Fruit fly (Drosophila melanogaster) whole organism, embryonic: ENCODE data around the gene 5-HT2B.

Experiments
- Atf3 ChIP-seq: fragments of 200-800 bp; sonication (Bioruptor generic); optimal IDR thresholded peaks from 3 replicates; lab custom pipeline; 2016; ENCODE audit warnings: missing biosample characterization, missing genetic modification characterization
- Bgb ChIP-seq: fragments of 200-800 bp; sonication (Bioruptor generic); IDR thresholded peaks from 2 replicates; pipeline ENCODE4 v1.3.6; 2022; ENCODE audit warnings: missing biosample characterization, missing genetic modification characterization; ENCODE audit not compliant: partially characterized antibody
- CG10267 ChIP-seq: fragments of 200-800 bp; sonication (Bioruptor generic); optimal IDR thresholded peaks from 2 replicates; lab custom pipeline; 2018; ENCODE audit warnings: missing biosample characterization, mild to moderate bottlenecking, missing genetic modification characterization, moderate library complexity
- CG10366 ChIP-seq: fragments of 200-800 bp; sonication (Bioruptor generic); IDR thresholded peaks from 2 replicates; pipeline ENCODE4 v1.3.6; 2022; ENCODE audit warnings: missing biosample characterization, missing genetic modification characterization
- CG11085 ChIP-seq: fragments of 200-800 bp; sonication (Bioruptor generic); IDR thresholded peaks from 2 replicates; pipeline ENCODE4 v1.3.6; 2022; ENCODE audit warnings: missing biosample characterization, missing genetic modification characterization
- CG11398 ChIP-seq: fragments of 200-800 bp; sonication (Bioruptor generic); optimal IDR thresholded peaks from 2 replicates; lab custom pipeline; 2016; ENCODE audit warnings: missing biosample characterization, missing genetic modification characterization
- CG11504 ChIP-seq: fragments of 200-800 bp; sonication (Bioruptor generic); optimal IDR thresholded peaks from 3 replicates; lab custom pipeline; 2019; ENCODE audit warnings: missing biosample characterization, mild to moderate bottlenecking, missing genetic modification characterization, moderate library complexity
- CG12942 ChIP-seq: fragments of 200-800 bp; sonication (Bioruptor generic); optimal IDR thresholded peaks from 3 replicates; lab custom pipeline; 2016; ENCODE audit warnings: missing biosample characterization, missing genetic modification characterization
- CG1602 ChIP-seq: fragments of 200-800 bp; sonication (Bioruptor generic); optimal IDR thresholded peaks from 3 replicates; lab custom pipeline; 2016; ENCODE audit warnings: missing biosample characterization, missing genetic modification characterization
- CG17829 ChIP-seq: fragments of 200-800 bp; optimal IDR thresholded peaks from 2 replicates; lab custom pipeline; 2019; ENCODE audit warnings: missing biosample characterization, mild to moderate bottlenecking, missing genetic modification characterization, moderate library complexity
- CG18476 ChIP-seq: fragments of 200-800 bp; sonication (Bioruptor generic); optimal IDR thresholded peaks from 2 replicates; lab custom pipeline; 2016; ENCODE audit warnings: missing biosample characterization, mild to moderate bottlenecking, missing genetic modification characterization
- CG2120 ChIP-seq: fragments of 200-800 bp; sonication (Bioruptor generic); optimal IDR thresholded peaks from 3 replicates; lab custom pipeline; 2016; ENCODE audit warnings: missing biosample characterization, missing genetic modification characterization
- CG2712 ChIP-seq: fragments of 200-800 bp; optimal IDR thresholded peaks from 3 replicates; lab custom pipeline; 2019; ENCODE audit warnings: missing biosample characterization, mild to moderate bottlenecking, missing genetic modification characterization, moderate library complexity
- CG34224 ChIP-seq: fragments of 200-800 bp; sonication (Bioruptor generic); IDR thresholded peaks from 3 replicates; pipeline ENCODE4 v1.3.6; 2022; ENCODE audit warnings: missing biosample characterization, missing genetic modification characterization; ENCODE audit not compliant: partially characterized antibody
- CG4328 ChIP-seq: fragments of 200-800 bp; sonication (Bioruptor generic); optimal IDR thresholded peaks from 3 replicates; lab custom pipeline; 2017; ENCODE audit warnings: missing biosample characterization, missing genetic modification reagents, missing genetic modification characterization
- CG5180 ChIP-seq: fragments of 200-800 bp; sonication (Bioruptor generic); optimal IDR thresholded peaks from 3 replicates; lab custom pipeline; 2017; ENCODE audit warnings: missing biosample characterization, missing genetic modification characterization, mild to moderate bottlenecking, moderate library complexity, missing genetic modification reagents
- CG6654 ChIP-seq: fragments of 200-800 bp; sonication (Bioruptor generic); optimal IDR thresholded peaks from 2 replicates; lab custom pipeline; 2017; ENCODE audit warnings: missing biosample characterization, mild to moderate bottlenecking, missing genetic modification characterization
- CG6854 ChIP-seq: fragments of 200-800 bp; sonication (Bioruptor generic); optimal IDR thresholded peaks from 3 replicates; lab custom pipeline; 2017; ENCODE audit warnings: missing biosample characterization, mild to moderate bottlenecking, missing genetic modification characterization
- CG9797 ChIP-seq: fragments of 200-800 bp; sonication (Bioruptor generic); optimal IDR thresholded peaks from 3 replicates; lab custom pipeline; 2018; ENCODE audit warnings: missing biosample characterization, mild to moderate bottlenecking, missing genetic modification characterization
- Dll ChIP-seq: fragments of 200-800 bp; sonication (Bioruptor generic); IDR thresholded peaks from 4 replicates; pipeline ENCODE4 v1.3.6; 2022; ENCODE audit warnings: missing biosample characterization, missing genetic modification characterization; ENCODE audit not compliant: partially characterized antibody
- Dp ChIP-seq: fragments of 200-800 bp; sonication (Bioruptor generic); optimal IDR thresholded peaks from 2 replicates; lab custom pipeline; 2018; ENCODE audit warnings: missing biosample characterization, mild to moderate bottlenecking, missing genetic modification characterization, moderate library complexity
- Dref ChIP-seq: fragments of 200-800 bp; sonication (Bioruptor generic); IDR thresholded peaks from 2 replicates; pipeline ENCODE4 v1.3.6; 2022; ENCODE audit warnings: missing biosample characterization, missing genetic modification characterization
- E2f2 ChIP-seq: fragments of 200-800 bp; sonication (Bioruptor generic); IDR thresholded peaks from 2 replicates; pipeline ENCODE4 v1.3.6; 2022; ENCODE audit warnings: missing biosample characterization, missing genetic modification characterization
- Hsf ChIP-seq: fragments of 200-800 bp; sonication (Bioruptor generic); optimal IDR thresholded peaks from 3 replicates; lab custom pipeline; 2016; ENCODE audit warnings: missing biosample characterization, missing genetic modification characterization
- Myb ChIP-seq: fragments of 200-800 bp; sonication (Bioruptor generic); optimal IDR thresholded peaks from 2 replicates; lab custom pipeline; 2016; ENCODE audit warnings: missing biosample characterization, missing genetic modification characterization
- Opbp ChIP-seq: fragments of 200-800 bp; sonication (Bioruptor generic); IDR thresholded peaks from 3 replicates; pipeline ENCODE4 v1.3.6; 2022; ENCODE audit warnings: missing biosample characterization, missing genetic modification characterization; ENCODE audit not compliant: partially characterized antibody
- Rfx ChIP-seq: fragments of 200-800 bp; sonication (Bioruptor generic); IDR thresholded peaks from 2 replicates; pipeline ENCODE4 v1.3.6; 2022; ENCODE audit warnings: missing biosample characterization, missing genetic modification characterization
- Scr ChIP-seq: fragments of 200-800 bp; sonication (Bioruptor generic); IDR thresholded peaks from 2 replicates; pipeline ENCODE4 v1.3.6; 2022; ENCODE audit warnings: missing biosample characterization, missing genetic modification characterization; ENCODE audit not compliant: partially characterized antibody
- Sox102F ChIP-seq: fragments of 200-800 bp; sonication (Bioruptor generic); optimal IDR thresholded peaks from 2 replicates; lab custom pipeline; 2018; ENCODE audit warnings: missing biosample characterization, mild to moderate bottlenecking, missing genetic modification characterization, moderate library complexity
- YL-1 ChIP-seq: fragments of 200-800 bp; sonication (Bioruptor generic); optimal IDR thresholded peaks from 3 replicates; lab custom pipeline; 2017; ENCODE audit warnings: missing biosample characterization, mild to moderate bottlenecking, missing genetic modification characterization
- bbx ChIP-seq: fragments of 200-800 bp; sonication (Bioruptor generic); IDR thresholded peaks from 2 replicates; pipeline ENCODE4 v1.3.6; 2022; ENCODE audit warnings: missing biosample characterization, missing genetic modification characterization; ENCODE audit not compliant: partially characterized antibody
- cad ChIP-seq: fragments of >200 bp; optimal IDR thresholded peaks from 2 replicates; lab custom pipeline; 2017; ENCODE audit warnings: missing biosample characterization, missing genetic modification characterization
- fru ChIP-seq: fragments of >200 bp; optimal IDR thresholded peaks from 2 replicates; lab custom pipeline; 2017
- fu2 ChIP-seq: fragments of 200-800 bp; sonication (Bioruptor generic); optimal IDR thresholded peaks from 2 replicates; lab custom pipeline; 2016; ENCODE audit warnings: missing biosample characterization, missing genetic modification characterization
- gfzf ChIP-seq: fragments of 200-800 bp; sonication (Bioruptor generic); optimal IDR thresholded peaks from 2 replicates; lab custom pipeline; 2016; ENCODE audit warnings: missing biosample characterization, mild to moderate bottlenecking, missing genetic modification characterization, moderate library complexity
- hbn ChIP-seq: fragments of 200-800 bp; sonication (Bioruptor generic); IDR thresholded peaks from 2 replicates; pipeline ENCODE4 v1.3.6; 2022; ENCODE audit warnings: missing biosample characterization, missing genetic modification characterization; ENCODE audit not compliant: partially characterized antibody
- inv ChIP-seq: fragments of 200-800 bp; sonication (Bioruptor generic); IDR thresholded peaks from 2 replicates; pipeline ENCODE4 v1.3.6; 2022; ENCODE audit warnings: missing biosample characterization, missing genetic modification characterization; ENCODE audit not compliant: partially characterized antibody
- lilli ChIP-seq: fragments of 200-800 bp; sonication (Bioruptor generic); optimal IDR thresholded peaks from 3 replicates; lab custom pipeline; 2016; ENCODE audit warnings: missing biosample characterization, missing genetic modification characterization
- nau ChIP-seq: fragments of 200-800 bp; sonication (Bioruptor generic); optimal IDR thresholded peaks from 3 replicates; lab custom pipeline; 2017; ENCODE audit warnings: missing biosample characterization, mild to moderate bottlenecking, missing genetic modification characterization, missing genetic modification reagents
- pan ChIP-seq, 4 experiments: fragments of >200 bp in 3 of 4; fragments of 200-800 bp in 1 of 4; sonication (Bioruptor generic) in 1 of 4; optimal IDR thresholded peaks in 3 of 4; IDR thresholded peaks in 1 of 4; 2 replicates each; pipeline versions ENCODE4 v1.3.6 to Lab custom; 2017 to 2022; ENCODE audit warnings: missing biosample characterization in 2 of 4, missing genetic modification characterization in 2 of 4, mixed read lengths in 1 of 4
- pzg ChIP-seq: fragments of 200-800 bp; sonication (Bioruptor generic); optimal IDR thresholded peaks from 3 replicates; lab custom pipeline; 2018; ENCODE audit warnings: missing biosample characterization, mild to moderate bottlenecking, missing genetic modification characterization, moderate library complexity
- ranshi ChIP-seq: fragments of 200-800 bp; sonication (Bioruptor generic); IDR thresholded peaks from 2 replicates; pipeline ENCODE4 v1.3.6; 2022; ENCODE audit warnings: missing biosample characterization, missing genetic modification characterization
- ro ChIP-seq: fragments of 200-800 bp; sonication (Bioruptor generic); IDR thresholded peaks from 2 replicates; pipeline ENCODE4 v1.3.6; 2022; ENCODE audit warnings: missing biosample characterization, missing genetic modification characterization
- sna ChIP-seq: fragments of 200-800 bp; sonication (Bioruptor generic); IDR thresholded peaks from 2 replicates; pipeline ENCODE4 v1.3.6; 2022; ENCODE audit warnings: missing biosample characterization, missing genetic modification characterization; ENCODE audit not compliant: partially characterized antibody
- stwl ChIP-seq: fragments of 200-800 bp; sonication (Bioruptor generic); optimal IDR thresholded peaks from 3 replicates; lab custom pipeline; 2018; ENCODE audit warnings: missing biosample characterization, mild to moderate bottlenecking, missing genetic modification characterization, moderate library complexity
- tap ChIP-seq: fragments of 200-800 bp; optimal IDR thresholded peaks from 3 replicates; lab custom pipeline; 2019; ENCODE audit warnings: missing biosample characterization, mild to moderate bottlenecking, missing genetic modification characterization, moderate library complexity
- tna ChIP-seq: fragments of 200-800 bp; sonication (Bioruptor generic); IDR thresholded peaks from 2 replicates; pipeline ENCODE4 v1.3.6; 2022; ENCODE audit warnings: missing biosample characterization, missing genetic modification characterization; ENCODE audit not compliant: partially characterized antibody
- usp ChIP-seq: fragments of >200 bp; optimal IDR thresholded peaks from 2 replicates; lab custom pipeline; 2017; ENCODE audit warnings: missing biosample characterization, missing genetic modification characterization
- wdn ChIP-seq: fragments of 200-800 bp; sonication (Bioruptor generic); IDR thresholded peaks from 2 replicates; pipeline ENCODE4 v1.3.6; 2022; ENCODE audit warnings: missing biosample characterization, missing genetic modification characterization

Gene 5-HT2B

dm6 chr3R:8562484-8562886, 15.5 kb upstream of the 5-HT2B start, which contains the start of the genes mRpS18A and CG31460 (continued):
- TF ChIP-seq ranshi, result 0 out of 2 replicates have a peak, but pooled peaks have one; percentile 24
- TF ChIP-seq CG6854 (GFP tag; lab: Kevin White, UChicago), result no peak
- TF ChIP-seq CG17829 (tag; lab: Kevin White, UChicago), result peak; percentile 32
- TF ChIP-seq bbx (GFP tag; lab: Robert Waterston, UW), result peak; percentile 44; the same call in 1 of the 2 replicates
- TF ChIP-seq CG1602 (GFP tag; lab: Kevin White, UChicago), result peak; percentile 6
- peak; percentile 55 for TF ChIP-seq pzg
- peak; percentile 55 for TF ChIP-seq Bgb (GFP tag; lab: Robert Waterston, UW)
- peak; percentile 59; the same call in 1 of the 2 replicates for TF ChIP-seq hbn (GFP tag; lab: Robert Waterston, UW)
- no peak for TF ChIP-seq cad (GFP tag; lab: Kevin White, UChicago)
- TF ChIP-seq Dll, result peak; percentile 87
- TF ChIP-seq CG11504 (tag; lab: Kevin White, UChicago), result peak; percentile 7
- peak; percentile 52 for TF ChIP-seq E2f2 (GFP tag; lab: Robert Waterston, UW)
- peak; percentile 70 for TF ChIP-seq CG34224 (GFP tag; lab: Robert Waterston, UW)
- TF ChIP-seq Atf3 (GFP tag; lab: Kevin White, UChicago), result no peak
- no peak for TF ChIP-seq wdn (GFP tag; lab: Robert Waterston, UW)
- no peak for TF ChIP-seq CG11398 (GFP tag; lab: Kevin White, UChicago)
- TF ChIP-seq tap (tag; lab: Kevin White, UChicago), result no peak
- TF ChIP-seq CG2120, result peak; percentile 38
- TF ChIP-seq fru (lab: Kevin White, UChicago), result no peak
- no peak for TF ChIP-seq CG6654
- TF ChIP-seq CG10267 (tag; lab: Kevin White, UChicago), result peak; percentile 40
- no peak for TF ChIP-seq CG4328
- no peak for TF ChIP-seq CG18476
- peak; percentile 33 for TF ChIP-seq lilli (GFP tag; lab: Kevin White, UChicago)
- TF ChIP-seq fu2, result no peak
- no peak for TF ChIP-seq CG2712 (tag; lab: Kevin White, UChicago)
- peak; percentile 78 for TF ChIP-seq Scr (GFP tag; lab: Robert Waterston, UW)
- no peak for TF ChIP-seq ro (GFP tag; lab: Robert Waterston, UW)
- TF ChIP-seq usp (GFP tag; lab: Kevin White, UChicago), result no peak
- no peak for TF ChIP-seq tna
- no peak for TF ChIP-seq CG11085 (GFP tag; lab: Robert Waterston, UW)
- peak; percentile 63; the same call in 1 of the 2 replicates for TF ChIP-seq sna (GFP tag; lab: Robert Waterston, UW)
- TF ChIP-seq Hsf (GFP tag; lab: Kevin White, UChicago), result peak; percentile 21
- no peak for TF ChIP-seq CG12942 (GFP tag; lab: Kevin White, UChicago)
- no peak for TF ChIP-seq nau (GFP tag; lab: Kevin White, UChicago)
- no peak for TF ChIP-seq CG5180 (GFP tag; lab: Kevin White, UChicago)
- 0 out of 2 replicates have a peak, but pooled peaks have one; percentile 9 for TF ChIP-seq CG10366 (GFP tag; lab: Robert Waterston, UW)
- no peak for TF ChIP-seq pan (optimal IDR thresholded peaks at IDR 0.05; lab: Kevin White, UChicago)
- TF ChIP-seq pan (GFP tag; optimal IDR thresholded peaks at IDR 0.05 in 1 of 2, IDR thresholded peaks at IDR 0.05 in 1 of 2), result peak in 1 of 2 experiments; percentile 22
- TF ChIP-seq stwl, result peak; percentile 68
- peak; percentile 23 for TF ChIP-seq Dp (GFP tag; lab: Kevin White, UChicago)
- peak; percentile 62 for TF ChIP-seq inv (GFP tag; lab: Robert Waterston, UW)
- TF ChIP-seq Rfx (GFP tag; lab: Robert Waterston, UW), result peak; percentile 29; the same call in 1 of the 2 replicates
- peak; percentile 1 for TF ChIP-seq CG9797 (GFP tag; lab: Kevin White, UChicago)
- TF ChIP-seq YL-1, result peak; percentile 30
- peak; percentile 63 for TF ChIP-seq Dref (GFP tag; lab: Robert Waterston, UW)
- peak; percentile 9; the same call in 1 of the 3 replicates for TF ChIP-seq Opbp
- peak; percentile 52 for TF ChIP-seq gfzf (GFP tag; lab: Kevin White, UChicago)
- TF ChIP-seq Myb (GFP tag; lab: Kevin White, UChicago), result peak; percentile 23
- TF ChIP-seq Sox102F (GFP tag; lab: Kevin White, UChicago), result peak; percentile 1
